Worm (Caenorhabditis elegans) whole organism, L1 larva: Measurements from ENCODE around the gene Y39B6A.41.

ENCODE experiments used
- ceh-82 ChIP-seq, 3 experiments: fragments of 150-350 bp in 1 of 3; sonication (generic microtip) in 2 of 3; optimal IDR thresholded peaks; 2 replicates each; lab custom pipeline; 2014 to 2017; ENCODE audit warnings: missing biosample characterization in 3 of 3, missing genetic modification characterization in 3 of 3
- ceh-88 ChIP-seq: fragments of 200-800 bp; sonication (Bioruptor generic); IDR thresholded peaks from 2 replicates; pipeline ENCODE4 v1.3.6; 2022; ENCODE audit warnings: missing genetic modification characterization, missing compliant biosample characterization
- nhr-11 ChIP-seq: fragments of 150-350 bp; optimal IDR thresholded peaks from 2 replicates; lab custom pipeline; 2014; ENCODE audit warnings: missing biosample characterization, missing genetic modification characterization
- nhr-28 ChIP-seq: fragments of 150-350 bp; optimal IDR thresholded peaks from 2 replicates; lab custom pipeline; 2014; ENCODE audit warnings: missing biosample characterization, missing genetic modification characterization
- nhr-76 ChIP-seq: sonication (generic microtip); optimal IDR thresholded peaks from 2 replicates; lab custom pipeline; 2017; ENCODE audit warnings: missing biosample characterization, missing genetic modification characterization
- nhr-77 ChIP-seq: fragments of 150-350 bp; optimal IDR thresholded peaks from 2 replicates; lab custom pipeline; 2014; ENCODE audit warnings: missing biosample characterization, missing genetic modification characterization

ce11 chrV:18986103-18986502 is 8.3 kb upstream of the Y39B6A.41 start:
- TF ChIP-seq ceh-88 (GFP tag; lab: Robert Waterston, UW), result no peak
- TF ChIP-seq nhr-77 (tag; lab: Kevin White, UChicago), result no peak
- TF ChIP-seq nhr-76 (tag; lab: Kevin White, UChicago), result no peak
- TF ChIP-seq nhr-11, result no peak
- TF ChIP-seq ceh-82 (tag; optimal IDR thresholded peaks at IDR 0.05; lab: Kevin White, UChicago), result no peak
- no peak for TF ChIP-seq nhr-28 (tag; lab: Kevin White, UChicago)
